Fruit fly (Drosophila melanogaster) whole organism, prepupa: ENCODE results near the gene CG31391.

ENCODE experiments used
- Blimp-1 ChIP-seq: fragments of 200-800 bp; sonication (Bioruptor generic); optimal IDR thresholded peaks from 3 replicates; lab custom pipeline; 2017; ENCODE audit warnings: missing biosample characterization, missing genetic modification characterization, mild to moderate bottlenecking, moderate library complexity, missing genetic modification reagents
- CG10631 ChIP-seq: fragments of 200-800 bp; sonication (Bioruptor generic); optimal IDR thresholded peaks from 2 replicates; lab custom pipeline; 2016; ENCODE audit warnings: missing biosample characterization, missing genetic modification characterization
- CG11762 ChIP-seq: fragments of 200-800 bp; sonication (Bioruptor generic); optimal IDR thresholded peaks from 3 replicates; lab custom pipeline; 2016; ENCODE audit warnings: missing biosample characterization, missing genetic modification characterization; ENCODE audit not compliant: insufficient read depth
- CG15336 ChIP-seq: fragments of 200-800 bp; sonication (Bioruptor generic); IDR thresholded peaks from 2 replicates; pipeline ENCODE4 v1.3.6; 2022; ENCODE audit warnings: missing biosample characterization, missing genetic modification characterization
- CG16779 ChIP-seq: fragments of 200-800 bp; sonication (Bioruptor generic); optimal IDR thresholded peaks from 3 replicates; lab custom pipeline; 2017; ENCODE audit warnings: missing biosample characterization, mild to moderate bottlenecking, missing genetic modification characterization
- CG31627 ChIP-seq: fragments of 200-800 bp; sonication (Bioruptor generic); optimal IDR thresholded peaks from 3 replicates; lab custom pipeline; 2016; ENCODE audit warnings: missing biosample characterization, missing genetic modification characterization
- CG6163 ChIP-seq: fragments of 200-800 bp; sonication (Bioruptor generic); IDR thresholded peaks from 3 replicates; pipeline ENCODE4 v1.3.6; 2022; ENCODE audit warnings: missing biosample characterization, missing genetic modification characterization
- CG6808 ChIP-seq: fragments of 200-800 bp; sonication (Bioruptor generic); optimal IDR thresholded peaks from 3 replicates; lab custom pipeline; 2017; ENCODE audit warnings: missing biosample characterization, missing genetic modification characterization, mild to moderate bottlenecking, moderate library complexity, missing genetic modification reagents
- CG7368 ChIP-seq: fragments of 200-800 bp; sonication (Bioruptor generic); optimal IDR thresholded peaks from 3 replicates; lab custom pipeline; 2016; ENCODE audit warnings: missing biosample characterization, missing genetic modification characterization
- CG8319 ChIP-seq: fragments of 200-800 bp; sonication (Bioruptor generic); optimal IDR thresholded peaks from 3 replicates; lab custom pipeline; 2016; ENCODE audit warnings: missing biosample characterization, missing genetic modification characterization
- CG8632 ChIP-seq: fragments of 200-800 bp; sonication (Bioruptor generic); optimal IDR thresholded peaks from 3 replicates; lab custom pipeline; 2016; ENCODE audit warnings: missing biosample characterization, missing genetic modification characterization
- Eip78C ChIP-seq: fragments of 200-800 bp; sonication (Bioruptor generic); peaks from one replicate; lab custom pipeline; 2016; ENCODE audit warnings: missing biosample characterization, missing genetic modification characterization
- Eip93F ChIP-seq: fragments of 200-800 bp; sonication (Bioruptor generic); optimal IDR thresholded peaks from 2 replicates; lab custom pipeline; 2016; ENCODE audit warnings: missing biosample characterization, mild to moderate bottlenecking, missing genetic modification characterization
- Ets21C ChIP-seq: fragments of 200-800 bp; sonication (Bioruptor generic); optimal IDR thresholded peaks from 3 replicates; lab custom pipeline; 2016; ENCODE audit warnings: missing biosample characterization, missing genetic modification characterization
- Hr38 ChIP-seq: sonication (Bioruptor generic); optimal IDR thresholded peaks from 2 replicates; lab custom pipeline; 2016; ENCODE audit warnings: missing biosample characterization, missing genetic modification characterization
- Hr39 ChIP-seq: fragments of 200-800 bp; sonication (Bioruptor generic); optimal IDR thresholded peaks from 2 replicates; lab custom pipeline; 2016; ENCODE audit warnings: missing biosample characterization, missing genetic modification characterization
- Hr4 ChIP-seq: fragments of 200-800 bp; sonication (Bioruptor generic); optimal IDR thresholded peaks from 3 replicates; lab custom pipeline; 2016; ENCODE audit warnings: missing biosample characterization, missing genetic modification characterization
- Lpt ChIP-seq: fragments of 200-800 bp; sonication (Bioruptor generic); optimal IDR thresholded peaks from 3 replicates; lab custom pipeline; 2016; ENCODE audit warnings: missing biosample characterization, missing genetic modification characterization
- Met ChIP-seq: fragments of 200-800 bp; sonication (Bioruptor generic); optimal IDR thresholded peaks from 3 replicates; lab custom pipeline; 2016; ENCODE audit warnings: missing biosample characterization, missing genetic modification characterization
- OdsH ChIP-seq: fragments of 200-800 bp; sonication (Bioruptor generic); optimal IDR thresholded peaks from 3 replicates; lab custom pipeline; 2016; ENCODE audit warnings: missing biosample characterization, missing genetic modification characterization
- Sox102F ChIP-seq: fragments of 200-800 bp; sonication (Bioruptor generic); optimal IDR thresholded peaks from 2 replicates; lab custom pipeline; 2016; ENCODE audit warnings: missing biosample characterization, mild to moderate bottlenecking, missing genetic modification characterization
- Sox14 ChIP-seq: fragments of 200-800 bp; sonication (Bioruptor generic); optimal IDR thresholded peaks from 3 replicates; lab custom pipeline; 2016; ENCODE audit warnings: missing biosample characterization, missing genetic modification characterization
- achi ChIP-seq: fragments of 200-800 bp; sonication (Bioruptor generic); optimal IDR thresholded peaks from 3 replicates; lab custom pipeline; 2016; ENCODE audit warnings: missing biosample characterization, missing genetic modification characterization
- cyc ChIP-seq: fragments of 200-800 bp; sonication (Bioruptor generic); optimal IDR thresholded peaks from 3 replicates; lab custom pipeline; 2016; ENCODE audit warnings: missing biosample characterization, missing genetic modification characterization
- esn ChIP-seq: fragments of 200-800 bp; sonication (Bioruptor generic); optimal IDR thresholded peaks from 2 replicates; lab custom pipeline; 2016; ENCODE audit warnings: missing biosample characterization, mild to moderate bottlenecking, missing genetic modification characterization, moderate library complexity
- fkh ChIP-seq: fragments of 200-800 bp; sonication (Bioruptor generic); optimal IDR thresholded peaks from 3 replicates; lab custom pipeline; 2017; ENCODE audit warnings: missing biosample characterization, mild to moderate bottlenecking, missing genetic modification characterization, moderate library complexity
- lz ChIP-seq: fragments of 200-800 bp; sonication (Bioruptor generic); optimal IDR thresholded peaks from 3 replicates; lab custom pipeline; 2016; ENCODE audit warnings: missing biosample characterization, missing genetic modification characterization
- pdm3 ChIP-seq: fragments of 200-800 bp; sonication (Bioruptor generic); optimal IDR thresholded peaks from 3 replicates; lab custom pipeline; 2016; ENCODE audit warnings: missing biosample characterization, missing genetic modification characterization
- salr ChIP-seq, 2 experiments: fragments of 200-800 bp; sonication (Bioruptor generic); optimal IDR thresholded peaks; 3 replicates each; lab custom pipeline; 2016 to 2018; ENCODE audit warnings: missing biosample characterization in 2 of 2, missing genetic modification characterization in 2 of 2, mild to moderate bottlenecking in 1 of 2
- ss ChIP-seq, 2 experiments: fragments of 200-800 bp; sonication (Bioruptor generic); optimal IDR thresholded peaks; 2 replicates in 1 of 2; 3 replicates in 1 of 2; lab custom pipeline; 2017 to 2018; ENCODE audit warnings: mild to moderate bottlenecking in 2 of 2, missing biosample characterization in 2 of 2, missing genetic modification characterization in 2 of 2, moderate library complexity in 1 of 2
- svp ChIP-seq: fragments of 200-800 bp; sonication (Bioruptor generic); peaks from one replicate; lab custom pipeline; 2016; ENCODE audit warnings: missing biosample characterization, missing genetic modification characterization
- topi ChIP-seq: fragments of 200-800 bp; sonication (Bioruptor generic); optimal IDR thresholded peaks from 3 replicates; lab custom pipeline; 2016; ENCODE audit warnings: missing biosample characterization, missing genetic modification characterization
- vri ChIP-seq: fragments of 200-800 bp; sonication (Bioruptor generic); optimal IDR thresholded peaks from 3 replicates; lab custom pipeline; 2016; ENCODE audit warnings: missing biosample characterization, mild to moderate bottlenecking, missing genetic modification characterization

The CG31391 gene

dm6 chr3R:10661098-10661497 is 43.8 kb downstream of the CG31391 start (continued):
- TF ChIP-seq salr (GFP tag; optimal IDR thresholded peaks at IDR 0.05; lab: Kevin White, UChicago) (peak in 1 of 2 experiments; percentile 29), CG7368 (no peak), CG11762 (GFP tag; lab: Kevin White, UChicago) (peak; percentile 24), ss (GFP tag; optimal IDR thresholded peaks at IDR 0.05; lab: Kevin White, UChicago) (peak; percentile 33 to 72), CG31627 (GFP tag; lab: Kevin White, UChicago) (peak; percentile 39), Sox14 (GFP tag; lab: Kevin White, UChicago) (peak; percentile 35), Ets21C (peak; percentile 13), Hr4 (GFP tag; lab: Kevin White, UChicago) (no peak), pdm3 (GFP tag; lab: Kevin White, UChicago) (peak; percentile 43), CG6808 (GFP tag; lab: Kevin White, UChicago) (peak; percentile 81), cyc (peak; percentile 61), Hr38 (GFP tag; lab: Kevin White, UChicago) (no peak)

dm6 chr3R:10659563-10659962 is 45.3 kb downstream of the CG31391 start:
- no peak for TF ChIP-seq Hr4 (GFP tag; lab: Kevin White, UChicago)
- no peak for TF ChIP-seq Sox14 (GFP tag; lab: Kevin White, UChicago)
- TF ChIP-seq Sox102F (GFP tag; lab: Kevin White, UChicago) = no peak
- TF ChIP-seq Hr38 (GFP tag; lab: Kevin White, UChicago) = no peak
- TF ChIP-seq Lpt (GFP tag; lab: Kevin White, UChicago) = no peak
- TF ChIP-seq CG16779 = no peak
- TF ChIP-seq salr (GFP tag; optimal IDR thresholded peaks at IDR 0.05; lab: Kevin White, UChicago) = no peak
- TF ChIP-seq Eip93F = no peak
- no peak for TF ChIP-seq topi (GFP tag; lab: Kevin White, UChicago)
- TF ChIP-seq fkh (GFP tag; lab: Kevin White, UChicago) = no peak
- TF ChIP-seq CG15336 (GFP tag; lab: Robert Waterston, UW) = no peak
- TF ChIP-seq Eip78C (GFP tag; lab: Kevin White, UChicago) = no peak
- TF ChIP-seq CG31627 (GFP tag; lab: Kevin White, UChicago) = no peak
- TF ChIP-seq cyc = no peak
- TF ChIP-seq CG8319 (GFP tag; lab: Kevin White, UChicago) = no peak
- TF ChIP-seq OdsH (GFP tag; lab: Kevin White, UChicago) = no peak
- no peak for TF ChIP-seq CG6163 (GFP tag; lab: Robert Waterston, UW)
- TF ChIP-seq CG8632 (GFP tag; lab: Kevin White, UChicago) = no peak
- TF ChIP-seq Met (GFP tag; lab: Kevin White, UChicago) = no peak

dm6 chr3R:10658783-10659182 is 46.1 kb downstream of the CG31391 start:
- TF ChIP-seq vri (GFP tag; lab: Kevin White, UChicago) = no peak
- TF ChIP-seq Blimp-1 (GFP tag; lab: Kevin White, UChicago) = no peak
- TF ChIP-seq Ets21C = no peak
- no peak for TF ChIP-seq ss (GFP tag; optimal IDR thresholded peaks at IDR 0.05; lab: Kevin White, UChicago)
- no peak for TF ChIP-seq lz (GFP tag; lab: Kevin White, UChicago)
- TF ChIP-seq esn (GFP tag; lab: Kevin White, UChicago) = peak; percentile 30
- TF ChIP-seq CG10631 = no peak
- peak; percentile 12 for TF ChIP-seq CG31627 (GFP tag; lab: Kevin White, UChicago)
- peak; percentile 82 for TF ChIP-seq svp (GFP tag; lab: Kevin White, UChicago)
- peak; percentile 25 for TF ChIP-seq cyc
- TF ChIP-seq Hr39 (GFP tag; lab: Kevin White, UChicago) = no peak
- no peak for TF ChIP-seq achi (GFP tag; lab: Kevin White, UChicago)
- peak; percentile 28 for TF ChIP-seq Met (GFP tag; lab: Kevin White, UChicago)
- peak; percentile 41 for TF ChIP-seq topi (GFP tag; lab: Kevin White, UChicago)
- TF ChIP-seq CG6808 (GFP tag; lab: Kevin White, UChicago) = no peak
- TF ChIP-seq Eip78C (GFP tag; lab: Kevin White, UChicago) = peak; percentile 42

dm6 chr3R:10656578-10656977 is 48.3 kb downstream of the CG31391 start:
- TF ChIP-seq ss (GFP tag; optimal IDR thresholded peaks at IDR 0.05; lab: Kevin White, UChicago) = peak; percentile 25 to 27
- TF ChIP-seq Eip93F = no peak
- TF ChIP-seq Eip78C (GFP tag; lab: Kevin White, UChicago) = peak; percentile 21
